Fruit fly (Drosophila melanogaster): ENCODE results near the gene CG2611.

dm6 chr2L:20675875-20676274 is 25.9 kb downstream of the CG2611 start, which contains the start of the genes CG31678 and IKKepsilon:
- peak; percentile 46 for TF ChIP-seq CG15710 (tag; optimal IDR thresholded peaks at IDR 0.05)
- TF ChIP-seq CG13204 (GFP tag; optimal IDR thresholded peaks at IDR 0.05) = no peak
- TF ChIP-seq gl (tag; optimal IDR thresholded peaks at IDR 0.05) = no peak
- TF ChIP-seq CG32121 (GFP tag; IDR thresholded peaks at IDR 0.05) = 0 out of 2 replicates have a peak, but pooled peaks have one; percentile 26
- TF ChIP-seq CG14655 (GFP tag; optimal IDR thresholded peaks at IDR 0.05) = no peak
- TF ChIP-seq Snoo (tag; optimal IDR thresholded peaks at IDR 0.05) = peak; percentile 45
- peak; percentile 29 for TF ChIP-seq CG9948 (tag; optimal IDR thresholded peaks at IDR 0.05)
- TF ChIP-seq EcR (GFP tag; optimal IDR thresholded peaks at IDR 0.05) = peak; percentile 30
- peak; percentile 25 for TF ChIP-seq CG8301 (tag; optimal IDR thresholded peaks at IDR 0.05)
- TF ChIP-seq CG8159 (tag; optimal IDR thresholded peaks at IDR 0.05) = peak; percentile 43
- no peak for TF ChIP-seq fd96Ca (GFP tag; IDR thresholded peaks at IDR 0.05)
